Worm (Caenorhabditis elegans) whole organism, late embryonic: ENCODE data around the gene K02F3.9.

Experiments used
- C08G9.2 ChIP-seq: sonication (generic microtip); optimal IDR thresholded peaks from 2 replicates; lab custom pipeline; 2016; ENCODE audit warnings: mild to moderate bottlenecking, missing genetic modification characterization, moderate library complexity, missing compliant biosample characterization
- K02D7.2 ChIP-seq: sonication (generic microtip); optimal IDR thresholded peaks from 2 replicates; lab custom pipeline; 2017; ENCODE audit warnings: mild to moderate bottlenecking, missing genetic modification characterization, missing compliant biosample characterization
- K09A11.1 ChIP-seq: sonication (generic microtip); optimal IDR thresholded peaks from 2 replicates; lab custom pipeline; 2017; ENCODE audit warnings: antibody characterized with exemption, mild to moderate bottlenecking, missing genetic modification characterization, missing compliant biosample characterization; ENCODE audit not compliant: insufficient read depth
- Y22D7AL.16 ChIP-seq: sonication (generic microtip); optimal IDR thresholded peaks from 2 replicates; lab custom pipeline; 2016; ENCODE audit warnings: missing genetic modification characterization, missing compliant biosample characterization
- ceh-19 ChIP-seq: fragments of 200-800 bp; sonication (Bioruptor generic); optimal IDR thresholded peaks from 2 replicates; lab custom pipeline; 2018; ENCODE audit warnings: mild to moderate bottlenecking, missing genetic modification characterization, missing compliant biosample characterization
- ceh-2 ChIP-seq: sonication (generic microtip); optimal IDR thresholded peaks from 2 replicates; lab custom pipeline; 2016; ENCODE audit warnings: missing genotype, missing genetic modification characterization, missing compliant biosample characterization
- ceh-22 ChIP-seq: sonication (generic microtip); optimal IDR thresholded peaks from 2 replicates; lab custom pipeline; 2017; ENCODE audit warnings: missing biosample characterization, missing genetic modification characterization
- ceh-24 ChIP-seq: sonication (generic microtip); optimal IDR thresholded peaks from 2 replicates; lab custom pipeline; 2016; ENCODE audit warnings: mild to moderate bottlenecking, missing genetic modification characterization, missing compliant biosample characterization
- ceh-31 ChIP-seq: sonication (generic microtip); optimal IDR thresholded peaks from 2 replicates; lab custom pipeline; 2016; ENCODE audit warnings: missing genetic modification characterization, missing compliant biosample characterization
- elt-2 ChIP-seq: sonication (generic microtip); optimal IDR thresholded peaks from 2 replicates; lab custom pipeline; 2016; ENCODE audit warnings: missing genetic modification reagents, missing genetic modification characterization, missing compliant biosample characterization
- fkh-10 ChIP-seq: fragments of 150-350 bp; optimal IDR thresholded peaks from 2 replicates; lab custom pipeline; 2014; ENCODE audit warnings: missing biosample characterization, missing genetic modification reagents, missing genetic modification characterization
- fkh-6 ChIP-seq: sonication (generic microtip); optimal IDR thresholded peaks from 2 replicates; lab custom pipeline; 2016; ENCODE audit warnings: missing genetic modification characterization, missing compliant biosample characterization
- gmeb-2 ChIP-seq: sonication (generic microtip); optimal IDR thresholded peaks from 2 replicates; lab custom pipeline; 2016; ENCODE audit warnings: missing genetic modification characterization, inconsistent platforms, missing compliant biosample characterization
- hlh-15 ChIP-seq: sonication (generic microtip); optimal IDR thresholded peaks from 2 replicates; lab custom pipeline; 2016; ENCODE audit warnings: missing genetic modification characterization, missing compliant biosample characterization
- hlh-30 ChIP-seq: sonication (generic microtip); optimal IDR thresholded peaks from 2 replicates; lab custom pipeline; 2017; ENCODE audit warnings: antibody characterized with exemption, missing genetic modification characterization, missing compliant biosample characterization; ENCODE audit not compliant: insufficient read depth
- lin-11 ChIP-seq: fragments of 200-800 bp; sonication (Bioruptor generic); optimal IDR thresholded peaks from 2 replicates; lab custom pipeline; 2018; ENCODE audit warnings: mild to moderate bottlenecking, missing genetic modification characterization, missing compliant biosample characterization
- npax-4 ChIP-seq: sonication (generic microtip); optimal IDR thresholded peaks from 2 replicates; lab custom pipeline; 2016; ENCODE audit warnings: missing genetic modification characterization, missing compliant biosample characterization
- odd-2 ChIP-seq: sonication (generic microtip); optimal IDR thresholded peaks from 2 replicates; lab custom pipeline; 2017; ENCODE audit warnings: antibody characterized with exemption, mild to moderate bottlenecking, missing genetic modification characterization, missing compliant biosample characterization
- pag-3 ChIP-seq: sonication (generic microtip); optimal IDR thresholded peaks from 2 replicates; lab custom pipeline; 2016; ENCODE audit warnings: missing compliant biosample characterization, missing genetic modification characterization, borderline replicate concordance
- pat-9 ChIP-seq: fragments of 200-800 bp; sonication (Bioruptor generic); optimal IDR thresholded peaks from 2 replicates; lab custom pipeline; 2018; ENCODE audit warnings: mild to moderate bottlenecking, missing genetic modification characterization, moderate library complexity, missing compliant biosample characterization
- pax-1 ChIP-seq: fragments of 150-350 bp; optimal IDR thresholded peaks from 2 replicates; lab custom pipeline; 2014; ENCODE audit warnings: missing biosample characterization, missing genetic modification characterization
- pha-2 ChIP-seq: sonication (generic microtip); optimal IDR thresholded peaks from 2 replicates; lab custom pipeline; 2017; ENCODE audit warnings: mild to moderate bottlenecking, missing genetic modification characterization, missing compliant biosample characterization
- pqm-1 ChIP-seq: sonication (generic microtip); optimal IDR thresholded peaks from 2 replicates; lab custom pipeline; 2016; ENCODE audit warnings: missing genetic modification characterization, missing compliant biosample characterization
- pros-1 ChIP-seq: fragments of 150-350 bp; optimal IDR thresholded peaks from 2 replicates; lab custom pipeline; 2014; ENCODE audit warnings: missing biosample characterization, missing genetic modification reagents, missing genetic modification characterization
- ref-2 ChIP-seq: sonication (generic microtip); optimal IDR thresholded peaks from 2 replicates; lab custom pipeline; 2016; ENCODE audit warnings: missing genetic modification characterization, missing compliant biosample characterization
- rnt-1 ChIP-seq: sonication (generic microtip); optimal IDR thresholded peaks from 2 replicates; lab custom pipeline; 2016; ENCODE audit warnings: missing genetic modification characterization, missing compliant biosample characterization
- sdc-2 ChIP-seq: sonication (generic microtip); optimal IDR thresholded peaks from 2 replicates; lab custom pipeline; 2016; ENCODE audit warnings: missing genotype, missing genetic modification characterization, missing compliant biosample characterization
- tbx-2 ChIP-seq: sonication (generic microtip); optimal IDR thresholded peaks from 2 replicates; lab custom pipeline; 2016; ENCODE audit warnings: missing genetic modification characterization, missing compliant biosample characterization
- tbx-7 ChIP-seq: sonication (generic microtip); optimal IDR thresholded peaks from 2 replicates; lab custom pipeline; 2016; ENCODE audit warnings: missing genotype, missing genetic modification characterization, missing compliant biosample characterization
- ttx-3 ChIP-seq: sonication (generic microtip); optimal IDR thresholded peaks from 2 replicates; lab custom pipeline; 2016; ENCODE audit warnings: missing genetic modification reagents, missing genetic modification characterization, missing compliant biosample characterization
- unc-3 ChIP-seq, 2 experiments: fragments of 200-800 bp in 1 of 2; sonication (Bioruptor generic) in 1 of 2; sonication (generic microtip) in 1 of 2; conservative IDR thresholded peaks in 1 of 2; optimal IDR thresholded peaks in 1 of 2; 2 replicates each; pipeline versions ENCODE4 v1.3.6 to Lab custom; 2016 to 2022; ENCODE audit warnings: missing compliant biosample characterization in 2 of 2, missing genetic modification characterization in 2 of 2, missing genetic modification reagents in 1 of 2
- unc-42 ChIP-seq: sonication (generic microtip); optimal IDR thresholded peaks from 2 replicates; lab custom pipeline; 2016; ENCODE audit warnings: missing genotype, missing genetic modification characterization, missing compliant biosample characterization
- unc-55 ChIP-seq: sonication (generic microtip); optimal IDR thresholded peaks from 2 replicates; lab custom pipeline; 2017; ENCODE audit warnings: missing biosample characterization, missing genetic modification reagents, missing genetic modification characterization
- unc-86 ChIP-seq: sonication (generic microtip); optimal IDR thresholded peaks from 2 replicates; lab custom pipeline; 2016; ENCODE audit warnings: missing genetic modification characterization, missing compliant biosample characterization
- zip-5 ChIP-seq: sonication (generic microtip); optimal IDR thresholded peaks from 2 replicates; lab custom pipeline; 2016; ENCODE audit warnings: missing genetic modification characterization, missing compliant biosample characterization
- ztf-16 ChIP-seq: sonication (generic microtip); optimal IDR thresholded peaks from 2 replicates; lab custom pipeline; 2017; ENCODE audit warnings: missing genetic modification characterization, missing compliant biosample characterization

K02F3.9 gene

DNA sequence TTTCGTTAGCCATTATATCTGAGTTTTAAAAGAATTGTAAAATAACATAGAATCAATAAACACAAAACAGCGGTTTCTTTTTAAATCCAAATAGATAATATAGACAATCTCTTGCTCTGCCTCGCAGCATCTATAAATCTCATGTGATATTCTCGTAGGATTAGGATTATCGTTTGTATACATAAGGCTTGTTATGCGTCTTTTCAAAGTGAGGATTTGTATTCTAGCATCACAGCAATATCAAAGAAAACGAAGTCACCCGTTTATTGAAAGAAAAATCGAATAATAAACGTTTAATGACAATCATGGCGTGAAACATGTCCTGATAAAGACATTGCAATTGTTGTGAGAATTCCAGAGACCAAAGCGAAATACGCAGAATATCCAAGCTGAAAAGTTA lies 31.2 kb upstream of the K02F3.9 start, which contains the start of the genes T24C4.3 and clc-20:
T24C4.3 (minus strand) TSS at position 101 of the 400 bp plus-strand sequence.
clc-20 (plus strand) TSS at position 211 of the 400 bp plus-strand sequence.
- TF ChIP-seq unc-42 (tag; lab: Kevin White, UChicago) (no peak), K02D7.2 (tag; lab: Kevin White, UChicago) (no peak), ceh-22 (tag; lab: Kevin White, UChicago) (no peak), odd-2 (tag; lab: Kevin White, UChicago) (no peak), K09A11.1 (no peak), pag-3 (tag; lab: Kevin White, UChicago) (no peak), ceh-19 (GFP tag; lab: Kevin White, UChicago) (no peak), fkh-10 (no peak), ttx-3 (tag; lab: Kevin White, UChicago) (no peak), unc-3 (GFP tag; conservative IDR thresholded peaks at IDR 0.05; lab: Robert Waterston, UW) (no peak), unc-3 (tag; optimal IDR thresholded peaks at IDR 0.05; lab: Kevin White, UChicago) (no peak), ztf-16 (no peak), tbx-7 (no peak), pat-9 (tag; lab: Kevin White, UChicago) (no peak), ref-2 (tag; lab: Kevin White, UChicago) (no peak), pqm-1 (tag; lab: Kevin White, UChicago) (no peak), C08G9.2 (no peak), fkh-6 (tag; lab: Kevin White, UChicago) (no peak), pha-2 (no peak), elt-2 (no peak), rnt-1 (tag; lab: Kevin White, UChicago) (no peak)

DNA sequence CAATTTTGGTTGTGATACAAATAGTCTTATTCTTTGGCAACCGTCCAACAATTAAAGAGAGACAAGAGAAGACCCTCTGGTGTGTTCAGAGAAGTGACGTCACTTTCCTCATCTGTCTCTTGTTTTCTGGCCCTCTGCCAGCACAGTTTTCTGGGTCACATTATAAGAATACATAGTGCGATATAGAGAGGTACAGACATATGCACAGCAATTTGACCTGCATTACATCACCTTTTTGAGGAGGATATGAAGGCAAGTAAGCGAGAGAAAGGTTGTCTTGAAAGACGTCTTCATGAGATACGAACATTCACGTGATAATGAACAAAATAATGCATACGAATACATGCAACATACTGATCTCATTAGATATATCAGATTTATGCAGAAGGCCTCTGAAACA lies 29.4 kb upstream of the K02F3.9 start:
- TF ChIP-seq unc-86 (tag; lab: Kevin White, UChicago) (no peak), lin-11 (tag; lab: Kevin White, UChicago) (no peak), fkh-6 (tag; lab: Kevin White, UChicago) (no peak), hlh-30 (tag; lab: Kevin White, UChicago) (peak; percentile 60), tbx-2 (tag; lab: Kevin White, UChicago) (peak; percentile 9)
- TF ChIP-seq, all 69 proteins: peak for 2

DNA sequence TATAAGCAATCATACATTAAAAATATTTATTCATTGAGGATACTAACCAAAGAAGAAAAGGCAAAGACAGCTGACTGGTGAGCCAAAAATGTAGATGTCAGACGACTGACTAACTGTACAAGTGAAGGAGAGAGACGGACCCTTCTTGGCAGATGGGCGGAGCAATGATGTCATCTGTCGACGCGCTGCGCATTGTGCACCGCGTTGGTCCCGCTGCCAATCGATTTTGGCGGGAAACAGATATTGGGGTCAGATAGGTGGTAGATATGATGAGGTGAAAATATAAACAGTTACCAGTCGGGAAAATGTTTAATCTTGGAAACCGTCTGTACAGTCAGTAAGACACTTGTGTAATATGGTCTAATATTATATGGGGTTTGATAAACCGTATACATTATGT lies 28.7 kb upstream of the K02F3.9 start, which contains the start of gene T24C4.2:
T24C4.2 (minus strand) TSS at position 101 of the 400 bp plus-strand sequence.
- TF ChIP-seq unc-55 (GFP tag; lab: Kevin White, UChicago), result no peak

- TF ChIP-seq hlh-30 (tag; lab: Kevin White, UChicago) (no peak), ceh-22 (tag; lab: Kevin White, UChicago) (no peak)
Observed at ce11 chrIII:868866-869265, 27.7 kb upstream of the K02F3.9 start.

DNA sequence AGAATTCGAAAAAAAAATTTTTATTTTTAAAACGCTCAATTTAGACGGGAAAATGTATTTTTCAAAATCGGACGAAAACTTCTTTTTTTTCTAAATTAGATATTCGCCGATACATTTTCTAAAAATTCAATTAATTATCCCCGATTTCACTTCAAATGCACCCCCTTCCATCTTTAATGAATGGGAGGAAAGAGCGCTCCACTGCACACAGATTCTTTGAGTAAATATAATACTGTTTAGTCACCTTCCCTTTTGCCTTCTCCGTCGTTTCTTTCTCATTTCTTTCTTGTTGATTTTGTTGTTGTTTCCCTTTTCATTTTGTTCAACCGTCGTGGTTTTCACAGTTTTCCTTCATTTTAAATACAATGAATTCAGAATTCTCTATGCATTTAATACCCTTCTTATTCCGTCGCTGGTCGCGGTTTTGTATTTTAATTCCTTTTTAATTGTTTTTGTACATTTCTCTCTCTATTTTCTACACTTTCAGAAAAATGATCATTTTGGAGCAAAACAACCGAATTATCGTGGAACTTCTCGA lies 20.7 kb upstream of the K02F3.9 start, which contains the start of gene arx-4:
arx-4 (plus strand) TSS at position 488 of the 538 bp plus-strand sequence.
- TF ChIP-seq unc-42 (tag; lab: Kevin White, UChicago) (peak; percentile 95), unc-86 (tag; lab: Kevin White, UChicago) (no peak), ceh-2 (tag; lab: Kevin White, UChicago) (no peak), unc-55 (GFP tag; lab: Kevin White, UChicago) (no peak), ceh-24 (tag; lab: Kevin White, UChicago) (no peak), K09A11.1 (no peak), ceh-31 (peak; percentile 28)

DNA sequence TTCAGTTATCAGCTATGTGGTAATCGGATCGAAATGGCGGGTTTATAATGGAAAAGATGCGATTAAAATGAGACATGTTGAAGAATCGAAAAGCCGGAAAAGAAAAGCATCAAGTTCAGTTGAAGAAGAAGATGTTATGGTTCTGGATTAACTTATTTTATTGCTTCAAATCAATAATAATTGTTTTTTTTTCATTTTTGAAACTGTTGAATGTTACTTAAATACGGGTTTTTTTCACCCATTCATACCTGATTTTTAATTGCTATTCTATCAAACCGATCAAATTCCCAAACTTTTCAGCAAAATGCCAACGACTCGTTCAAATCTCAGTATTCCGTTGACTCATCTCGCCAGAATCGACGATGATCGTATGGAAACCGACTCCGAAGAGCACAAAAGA lies 18.7 kb upstream of the K02F3.9 start, which contains the start of gene exos-4.2:
exos-4.2 (plus strand) TSS at position 301 of the 400 bp plus-strand sequence.
- TF ChIP-seq hlh-15 (tag; lab: Kevin White, UChicago) (no peak), gmeb-2 (no peak), ref-2 (tag; lab: Kevin White, UChicago) (no peak), zip-5 (no peak), pax-1 (tag; lab: Kevin White, UChicago) (no peak), npax-4 (tag; lab: Kevin White, UChicago) (no peak), Y22D7AL.16 (tag; lab: Kevin White, UChicago) (no peak), pros-1 (tag; lab: Kevin White, UChicago) (no peak), sdc-2 (tag; lab: Kevin White, UChicago) (no peak)
